Worm (Caenorhabditis elegans): ENCODE data around the gene trpp-3.

DNA sequence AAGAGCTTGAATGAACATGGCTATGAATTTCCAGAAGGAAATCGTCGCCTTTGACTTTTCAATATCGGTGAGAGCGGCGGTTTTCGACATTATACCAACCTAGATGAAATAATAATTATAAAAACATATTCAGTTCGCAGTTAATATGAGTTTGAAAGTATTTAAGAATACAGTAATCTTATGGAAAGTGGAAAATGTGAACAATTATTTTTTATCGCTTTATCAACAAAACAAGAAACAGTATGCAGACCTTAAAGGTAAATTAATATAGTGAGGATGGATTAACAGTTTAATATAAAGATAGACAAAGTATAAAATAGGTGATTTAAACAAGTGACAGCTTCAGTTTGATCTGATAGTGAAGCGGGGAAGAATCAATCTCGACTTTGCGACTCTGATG lies 33.1 kb downstream of the trpp-3 start, which contains the start of gene C48B4.6:
- no peak for TF ChIP-seq pha-4 (tag; optimal IDR thresholded peaks at IDR 0.05)
- TF ChIP-seq ceh-2 (tag; optimal IDR thresholded peaks at IDR 0.05) = no peak
- no peak for TF ChIP-seq ama-1 (optimal IDR thresholded peaks at IDR 0.05)
- TF ChIP-seq pqm-1 (tag; optimal IDR thresholded peaks at IDR 0.05) = no peak
- TF ChIP-seq ahr-1 (tag; optimal IDR thresholded peaks at IDR 0.05) = no peak
- TF ChIP-seq unc-55 (GFP tag; optimal IDR thresholded peaks at IDR 0.05) = no peak
- TF ChIP-seq elt-2 (tag; optimal IDR thresholded peaks at IDR 0.05) = no peak
- TF ChIP-seq hlh-6 (tag; optimal IDR thresholded peaks at IDR 0.05) = no peak
- TF ChIP-seq sox-2 (GFP tag; IDR thresholded peaks at IDR 0.05) = no peak
- no peak for TF ChIP-seq ceh-24 (tag; optimal IDR thresholded peaks at IDR 0.05)
- no peak for TF ChIP-seq lin-11 (tag; optimal IDR thresholded peaks at IDR 0.05)

All from whole organism, late embryonic.